Worm (Caenorhabditis elegans): Measurements from ENCODE around the gene pgph-1.

pgph-1 gene

DNA sequence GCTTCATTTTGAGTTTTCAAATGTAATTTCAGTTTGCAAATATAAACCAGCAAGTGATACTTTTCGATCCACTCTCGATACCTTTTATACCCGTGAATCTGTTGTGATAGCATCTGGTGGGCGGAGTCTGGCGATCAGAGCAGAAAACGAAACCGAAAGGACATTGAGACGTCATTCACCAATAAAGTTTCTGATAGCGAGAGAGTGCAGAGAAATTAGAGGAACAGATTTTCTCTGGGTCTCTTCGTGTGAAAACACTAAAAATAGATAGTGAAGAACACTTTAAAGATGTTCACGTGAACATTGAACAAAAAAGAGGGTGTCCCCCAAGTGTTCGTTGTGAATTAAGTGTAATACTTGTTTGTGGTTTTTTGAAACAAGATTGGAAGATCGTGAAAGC, 10.5 kb upstream of the pgph-1 start, which contains the start of gene pgph-3 (continued):
- no peak for TF ChIP-seq tbx-9 (tag; optimal IDR thresholded peaks at IDR 0.05; ENCODE audit: borderline replicate concordance)
- TF ChIP-seq K11D2.4 (GFP tag; IDR thresholded peaks at IDR 0.05), result no peak; the same call in 1 of the 2 replicates
- no peak for TF ChIP-seq hsf-1 (GFP tag; IDR thresholded peaks at IDR 0.05)
- TF ChIP-seq F57C9.4 (tag; optimal IDR thresholded peaks at IDR 0.05), result no peak
- no peak for TF ChIP-seq T07F8.4 (tag; optimal IDR thresholded peaks at IDR 0.05)
- no peak for TF ChIP-seq F57A8.1 (GFP tag; optimal IDR thresholded peaks at IDR 0.05)
- TF ChIP-seq snpc-4 (GFP tag; optimal IDR thresholded peaks at IDR 0.05), result no peak
- no peak for TF ChIP-seq snpc-4 (tag; optimal IDR thresholded peaks at IDR 0.05)
- TF ChIP-seq lag-1 (GFP tag; IDR thresholded peaks at IDR 0.05), result no peak
- no peak for TF ChIP-seq efl-1 (GFP tag; optimal IDR thresholded peaks at IDR 0.05)
- TF ChIP-seq F37B4.10 (GFP tag; IDR thresholded peaks at IDR 0.05), result no peak
- TF ChIP-seq tbp1 (GFP tag; optimal IDR thresholded peaks at IDR 0.05), result no peak
- peak; percentile 55 for TF ChIP-seq atf-7 (tag; optimal IDR thresholded peaks at IDR 0.05)
- TF ChIP-seq bed-2 (GFP tag; IDR thresholded peaks at IDR 0.05), result no peak
- TF ChIP-seq Y53G8AR.9 (GFP tag; conservative IDR thresholded peaks at IDR 0.05), result no peak
- peak; percentile 37; the same call in 1 of the 2 replicates for TF ChIP-seq C06A6.2 (GFP tag; conservative IDR thresholded peaks at IDR 0.05)
- no peak for TF ChIP-seq athp-1 (tag; optimal IDR thresholded peaks at IDR 0.05)
- no peak for TF ChIP-seq B0261.1 (tag; optimal IDR thresholded peaks at IDR 0.05)
- TF ChIP-seq nhr-27 (tag; optimal IDR thresholded peaks at IDR 0.05), result no peak
- TF ChIP-seq rpc-1 (optimal IDR thresholded peaks at IDR 0.05), result no peak
- TF ChIP-seq rpc-1 (tag; optimal IDR thresholded peaks at IDR 0.05), result no peak
- TF ChIP-seq fkh-3 (tag; optimal IDR thresholded peaks at IDR 0.05), result no peak
- no peak for TF ChIP-seq pha-4 (tag; optimal IDR thresholded peaks at IDR 0.05)
- TF ChIP-seq sptf-2 (GFP tag; optimal IDR thresholded peaks at IDR 0.05), result no peak
- no peak for TF ChIP-seq C17E4.6 (GFP tag; IDR thresholded peaks at IDR 0.05)
- no peak for TF ChIP-seq Y53F4B.3 (GFP tag; IDR thresholded peaks at IDR 0.05)
- no peak for TF ChIP-seq repo-1 (tag; optimal IDR thresholded peaks at IDR 0.05)
- TF ChIP-seq sea-2 (GFP tag; IDR thresholded peaks at IDR 0.05), result no peak

DNA sequence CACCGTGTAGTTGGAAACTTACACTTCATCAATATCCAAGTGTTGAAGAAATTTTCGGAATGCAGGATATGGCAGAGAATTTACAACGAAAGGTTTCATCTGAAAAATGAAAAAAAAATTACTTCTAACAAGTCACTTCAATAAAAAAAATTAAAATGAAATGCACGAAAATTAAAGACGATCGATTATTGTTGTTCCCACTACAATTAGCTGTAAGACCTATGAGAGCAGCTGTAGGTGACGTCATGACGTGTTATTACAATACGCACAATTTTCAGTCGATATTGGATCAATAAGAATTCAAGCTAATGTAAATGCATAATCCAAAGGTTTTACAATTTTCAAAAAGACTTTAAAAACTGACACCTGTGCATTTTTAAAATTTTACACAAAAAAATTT, 6.8 kb upstream of the pgph-1 start, which contains the start of gene C53A3.1:
Gene C53A3.1, minus strand, starts transcription at position 101 of the 400 bp plus-strand sequence.
- TF ChIP-seq zim-3 (tag; optimal IDR thresholded peaks at IDR 0.05), result no peak
- no peak for TF ChIP-seq efl-1 (GFP tag; optimal IDR thresholded peaks at IDR 0.05)
- no peak for TF ChIP-seq die-1 (tag; optimal IDR thresholded peaks at IDR 0.05)
- TF ChIP-seq Y67H2A.10 (GFP tag; conservative IDR thresholded peaks at IDR 0.05), result no peak
- TF ChIP-seq nfya-1 (tag; optimal IDR thresholded peaks at IDR 0.05; ENCODE audit: borderline replicate concordance, insufficient read depth), result no peak
- no peak for TF ChIP-seq snpc-1.1 (tag; optimal IDR thresholded peaks at IDR 0.05; ENCODE audit: insufficient read depth)
- TF ChIP-seq madf-10 (tag; optimal IDR thresholded peaks at IDR 0.05), result no peak
- TF ChIP-seq tbx-9 (tag; optimal IDR thresholded peaks at IDR 0.05; ENCODE audit: borderline replicate concordance), result no peak
- no peak for TF ChIP-seq F55B11.4 (tag; optimal IDR thresholded peaks at IDR 0.05; ENCODE audit: borderline replicate concordance, insufficient read depth)
- no peak for TF ChIP-seq ceh-58 (GFP tag; IDR thresholded peaks at IDR 0.05)
- no peak for TF ChIP-seq dpl-1 (GFP tag; optimal IDR thresholded peaks at IDR 0.05)
- no peak for TF ChIP-seq bed-1 (GFP tag; IDR thresholded peaks at IDR 0.05)
- TF ChIP-seq athp-1 (tag; optimal IDR thresholded peaks at IDR 0.05), result no peak
- no peak for TF ChIP-seq lir-1 (GFP tag; conservative IDR thresholded peaks at IDR 0.05)
- TF ChIP-seq let-607 (tag; optimal IDR thresholded peaks at IDR 0.05), result no peak
- no peak for TF ChIP-seq let-526 (GFP tag; IDR thresholded peaks at IDR 0.05)
- no peak for TF ChIP-seq tbp1 (GFP tag; optimal IDR thresholded peaks at IDR 0.05)
- no peak for TF ChIP-seq lin-40 (tag; optimal IDR thresholded peaks at IDR 0.05)

Measured in whole organism, young adult.